Worm (Caenorhabditis elegans) whole organism, late embryonic: ENCODE results near the gene pcp-5.

Source experiments
- ceh-48 ChIP-seq: sonication (generic microtip); optimal IDR thresholded peaks from 2 replicates; lab custom pipeline; 2016; ENCODE audit warnings: missing genetic modification characterization, inconsistent platforms, missing compliant biosample characterization
- dve-1 ChIP-seq: sonication (generic microtip); optimal IDR thresholded peaks from 2 replicates; lab custom pipeline; 2017; ENCODE audit warnings: antibody characterized with exemption, mild to moderate bottlenecking, missing genetic modification characterization, missing compliant biosample characterization
- nhr-11 ChIP-seq: fragments of 150-350 bp; optimal IDR thresholded peaks from 2 replicates; lab custom pipeline; 2014; ENCODE audit warnings: missing biosample characterization, missing genetic modification characterization

The pcp-5 gene

DNA sequence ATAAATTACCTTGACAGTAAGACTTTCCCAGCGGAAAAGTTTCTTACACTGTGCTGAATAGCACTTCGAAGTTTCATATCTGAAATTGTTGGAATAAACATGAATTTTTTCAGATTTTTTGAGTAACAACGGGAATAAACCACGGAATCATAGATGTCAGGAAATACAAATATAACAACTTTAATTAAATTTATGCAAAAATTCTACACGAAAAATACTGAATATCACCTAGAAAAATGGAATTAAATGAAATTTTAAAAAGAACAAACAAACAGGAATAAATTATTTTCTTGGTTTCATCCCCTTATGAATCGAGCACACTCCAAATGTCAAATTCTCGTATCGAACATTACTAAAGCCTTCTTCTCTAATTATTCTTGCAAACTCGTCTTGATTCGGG lies 50.3 kb downstream of the pcp-5 start, which contains the start of gene tag-307:
tag-307 (minus strand) TSS at position 101 of the 400 bp plus-strand sequence.
- no peak for TF ChIP-seq nhr-11 (tag; lab: Kevin White, UChicago)
- TF ChIP-seq dve-1 (tag; lab: Kevin White, UChicago), result no peak

DNA sequence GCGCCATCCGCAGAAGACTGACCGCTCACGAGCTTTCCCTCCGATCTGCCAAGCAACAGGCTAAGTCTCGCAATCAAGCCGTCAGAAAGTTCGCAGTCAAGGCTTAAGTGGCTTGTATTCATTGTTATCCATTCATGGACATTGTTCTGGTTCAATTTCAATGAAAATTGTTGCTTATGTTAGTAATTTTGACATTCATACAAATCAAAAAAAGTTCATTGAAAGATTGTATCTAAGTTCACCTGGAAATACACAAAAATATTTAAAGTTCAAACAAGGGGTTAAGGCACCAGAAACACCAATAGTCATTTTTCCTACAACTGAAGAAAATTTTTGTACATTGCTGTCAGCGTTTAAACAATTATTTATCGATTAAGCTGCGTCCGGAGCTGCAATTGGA lies 51.9 kb downstream of the pcp-5 start:
- TF ChIP-seq ceh-48 (tag; lab: Kevin White, UChicago) (no peak), dve-1 (tag; lab: Kevin White, UChicago) (no peak)
